Fruit fly (Drosophila melanogaster) whole organism: ENCODE data around the gene CG11529.

Source experiments
- CG8478 ChIP-seq: fragments of >200 bp; optimal IDR thresholded peaks from 2 replicates; lab custom pipeline; 2018; ENCODE audit warnings: inconsistent platforms
- Dll ChIP-seq: fragments of >200 bp; optimal IDR thresholded peaks from 2 replicates; lab custom pipeline; 2017
- EcR ChIP-seq, 2 experiments: fragments of >200 bp; optimal IDR thresholded peaks; 2 replicates each; lab custom pipeline; 2017; ENCODE audit warnings: missing biosample characterization in 2 of 2, missing genetic modification characterization in 2 of 2, missing genetic modification reagents in 2 of 2
- pan ChIP-seq: fragments of >200 bp; optimal IDR thresholded peaks from 2 replicates; lab custom pipeline; 2017
- psq ChIP-seq: fragments of >200 bp; optimal IDR thresholded peaks from 2 replicates; lab custom pipeline; 2017
- usp ChIP-seq: fragments of >200 bp; optimal IDR thresholded peaks from 2 replicates; lab custom pipeline; 2017; ENCODE audit warnings: missing biosample characterization, missing genetic modification characterization, mixed read lengths

CG11529 gene

DNA sequence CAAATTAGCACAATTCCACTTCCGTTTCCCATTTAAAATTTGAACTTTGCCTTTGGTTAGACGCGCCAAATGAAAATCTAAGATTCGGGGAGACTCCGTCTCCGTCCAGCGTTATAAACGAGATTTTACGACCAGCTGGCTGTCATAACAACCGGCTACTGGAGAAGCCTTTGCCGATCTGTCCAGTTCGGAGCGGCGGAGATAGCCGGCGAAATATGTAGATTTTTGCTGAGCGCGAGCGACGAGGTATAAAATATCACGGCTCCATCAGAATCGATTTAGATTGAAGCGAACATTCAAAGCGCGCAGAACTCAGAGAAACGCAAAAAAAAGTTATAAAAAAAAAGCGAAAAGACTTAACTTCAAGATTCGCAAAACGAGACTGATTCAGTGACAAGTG, at the start of gene CG11529:
CG11529 (plus strand) TSS at position 301 of the 400 bp plus-strand sequence.
- TF ChIP-seq pan (lab: Kevin White, UChicago) (no peak), CG8478 (no peak), psq (lab: Kevin White, UChicago) (no peak), usp (GFP tag; lab: Kevin White, UChicago) (no peak), EcR (GFP tag; optimal IDR thresholded peaks at IDR 0.05; lab: Kevin White, UChicago) (no peak), Dll (lab: Kevin White, UChicago) (no peak)

dm6 chr3L:12149024-12149423, 48.6 kb upstream of the CG11529 start, which contains the start of gene CG32099:
TSS of gene CG32099 (plus strand) at chr3L:12149273.
- TF ChIP-seq pan (lab: Kevin White, UChicago) (no peak), EcR (GFP tag; optimal IDR thresholded peaks at IDR 0.05; lab: Kevin White, UChicago) (no peak)

dm6 chr3L:12162156-12162682, 35.4 kb upstream of the CG11529 start:
- no peak for TF ChIP-seq CG8478
- no peak for TF ChIP-seq psq (lab: Kevin White, UChicago)
- TF ChIP-seq Dll (lab: Kevin White, UChicago), result no peak
- no peak for TF ChIP-seq pan (lab: Kevin White, UChicago)
- no peak for TF ChIP-seq usp (GFP tag; lab: Kevin White, UChicago)
- TF ChIP-seq EcR (GFP tag; optimal IDR thresholded peaks at IDR 0.05; lab: Kevin White, UChicago), result no peak

DNA sequence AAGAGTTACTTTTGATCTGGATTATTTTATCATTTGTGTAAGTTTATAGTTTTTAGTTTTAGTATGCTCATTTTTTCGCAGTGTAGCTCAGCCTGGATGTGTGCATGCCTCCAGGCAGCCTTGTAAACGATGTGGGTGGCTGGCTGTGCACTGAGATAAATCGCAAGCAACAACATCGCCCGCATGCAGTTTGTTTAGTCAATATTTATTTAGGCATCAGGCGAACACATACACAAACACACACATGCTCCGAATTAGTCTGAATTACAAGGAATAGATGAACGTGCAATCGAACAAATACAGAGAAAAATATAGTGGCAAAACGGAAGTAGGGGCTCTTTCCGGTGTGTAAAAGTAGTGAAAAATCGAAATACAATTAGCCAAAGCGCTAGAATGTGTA, 34.5 kb upstream of the CG11529 start:
- no peak for TF ChIP-seq EcR (GFP tag; optimal IDR thresholded peaks at IDR 0.05; lab: Kevin White, UChicago)
- TF ChIP-seq CG8478, result no peak
- TF ChIP-seq psq (lab: Kevin White, UChicago), result no peak
- no peak for TF ChIP-seq usp (GFP tag; lab: Kevin White, UChicago)
- TF ChIP-seq Dll (lab: Kevin White, UChicago), result no peak

dm6 chr3L:12163693-12164092, 33.9 kb upstream of the CG11529 start, which contains the start of gene CG9760:
TSS of gene CG9760 (minus strand) at chr3L:12163735.
- TF ChIP-seq pan (lab: Kevin White, UChicago) (no peak), Dll (lab: Kevin White, UChicago) (peak; percentile 31)

- TF ChIP-seq CG8478 (no peak), psq (lab: Kevin White, UChicago) (no peak), EcR (GFP tag; optimal IDR thresholded peaks at IDR 0.05; lab: Kevin White, UChicago) (no peak), Dll (lab: Kevin White, UChicago) (no peak), pan (lab: Kevin White, UChicago) (no peak), usp (GFP tag; lab: Kevin White, UChicago) (no peak)
These were observed 22.2 kb upstream of the CG11529 start, which contains the start of gene Rh7 for dm6 chr3L:12175382-12175781. TSS of gene Rh7 (minus strand) at chr3L:12175482.

DNA sequence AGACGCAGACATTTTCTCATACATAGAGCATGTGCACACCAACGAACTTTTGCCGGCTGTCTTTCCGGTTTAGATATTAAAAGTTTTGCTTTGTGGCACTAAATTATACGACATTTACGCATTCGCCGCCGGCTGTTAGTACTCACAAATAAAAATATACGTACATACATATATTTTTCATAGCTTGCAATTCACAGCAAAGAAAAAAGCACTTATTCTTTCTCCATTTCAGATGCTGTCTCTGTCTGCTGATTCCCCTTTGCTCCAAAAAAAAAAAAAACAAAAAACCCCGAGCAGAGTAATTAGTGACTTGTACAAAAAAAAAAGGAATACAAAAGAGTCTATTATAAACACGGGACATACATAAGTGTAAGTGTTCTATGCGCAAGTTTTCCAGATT, 20.3 kb upstream of the CG11529 start, which contains the start of gene CAH2:
CAH2 (plus strand) TSS at position 301 of the 400 bp plus-strand sequence.
- TF ChIP-seq CG8478 (no peak), psq (lab: Kevin White, UChicago) (no peak), usp (GFP tag; lab: Kevin White, UChicago) (no peak), EcR (GFP tag; optimal IDR thresholded peaks at IDR 0.05; lab: Kevin White, UChicago) (no peak), Dll (lab: Kevin White, UChicago) (no peak), pan (lab: Kevin White, UChicago) (no peak)

DNA sequence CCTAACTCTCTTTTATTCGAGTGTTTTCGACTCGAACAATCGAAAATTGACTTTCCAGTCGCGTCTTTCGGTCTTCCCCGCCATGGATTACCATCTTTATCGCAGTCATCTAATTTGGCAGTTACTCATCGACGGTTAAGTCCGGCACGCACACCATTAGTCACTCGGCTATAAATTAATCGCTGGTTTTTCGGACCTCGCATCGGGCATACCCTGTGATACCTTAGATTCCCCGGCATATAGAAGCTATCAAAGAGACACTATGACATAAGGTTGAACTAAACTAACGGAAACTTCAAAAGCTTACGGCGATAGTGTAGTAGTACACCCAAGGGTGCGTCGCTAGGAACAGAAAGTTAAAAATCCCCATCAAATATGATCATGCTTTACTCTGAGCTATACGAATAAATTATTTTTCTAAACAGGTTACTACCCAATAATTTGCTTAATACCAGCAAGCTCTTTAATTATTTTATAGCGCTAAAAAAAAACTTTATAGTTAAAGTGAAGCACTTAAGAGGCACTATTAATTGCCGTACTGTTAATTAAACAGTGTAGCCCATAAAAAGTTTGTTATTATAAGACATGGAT, 18.6 kb upstream of the CG11529 start:
- TF ChIP-seq EcR (GFP tag; optimal IDR thresholded peaks at IDR 0.05; lab: Kevin White, UChicago), result no peak
- no peak for TF ChIP-seq psq (lab: Kevin White, UChicago)
- no peak for TF ChIP-seq usp (GFP tag; lab: Kevin White, UChicago)
- no peak for TF ChIP-seq pan (lab: Kevin White, UChicago)
- no peak for TF ChIP-seq Dll (lab: Kevin White, UChicago)
- TF ChIP-seq CG8478, result no peak

DNA sequence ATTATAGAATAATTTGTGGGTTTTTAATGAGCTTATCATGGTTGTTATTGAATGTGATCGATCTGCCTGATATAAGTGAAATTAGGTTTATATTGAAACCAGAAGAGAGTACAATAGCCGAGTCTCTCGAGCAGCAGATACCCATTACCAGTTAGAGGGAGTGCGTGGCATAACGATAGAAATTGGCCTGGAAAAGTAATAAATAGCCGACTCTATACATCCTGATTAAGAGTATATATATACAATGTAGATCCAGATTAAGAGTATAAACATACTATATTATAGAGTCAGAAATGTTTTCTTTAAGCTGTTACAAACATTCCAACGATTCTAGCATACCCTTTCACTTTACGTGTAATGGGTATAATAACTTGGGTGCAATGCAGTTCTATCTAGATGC, 13.6 kb upstream of the CG11529 start:
- TF ChIP-seq Dll (lab: Kevin White, UChicago), result no peak
- no peak for TF ChIP-seq EcR (GFP tag; optimal IDR thresholded peaks at IDR 0.05; lab: Kevin White, UChicago)
- TF ChIP-seq pan (lab: Kevin White, UChicago), result no peak
- TF ChIP-seq usp (GFP tag; lab: Kevin White, UChicago), result no peak
- no peak for TF ChIP-seq CG8478
- no peak for TF ChIP-seq psq (lab: Kevin White, UChicago)

dm6 chr3L:12184564-12185034, 13.0 kb upstream of the CG11529 start, which contains the start of gene Miox:
TSS of gene Miox (plus strand) at chr3L:12184984.
- TF ChIP-seq psq (lab: Kevin White, UChicago), result no peak
- TF ChIP-seq pan (lab: Kevin White, UChicago), result no peak
- TF ChIP-seq Dll (lab: Kevin White, UChicago), result no peak
- TF ChIP-seq usp (GFP tag; lab: Kevin White, UChicago), result no peak
- TF ChIP-seq EcR (GFP tag; optimal IDR thresholded peaks at IDR 0.05; lab: Kevin White, UChicago), result no peak
- no peak for TF ChIP-seq CG8478

- no peak for TF ChIP-seq pan (lab: Kevin White, UChicago)
- no peak for TF ChIP-seq Dll (lab: Kevin White, UChicago)
- TF ChIP-seq CG8478, result no peak
- no peak for TF ChIP-seq usp (GFP tag; lab: Kevin White, UChicago)
- no peak for TF ChIP-seq psq (lab: Kevin White, UChicago)
- no peak for TF ChIP-seq EcR (GFP tag; optimal IDR thresholded peaks at IDR 0.05; lab: Kevin White, UChicago)
These were observed 12.3 kb upstream of the CG11529 start for dm6 chr3L:12185336-12185735.

DNA sequence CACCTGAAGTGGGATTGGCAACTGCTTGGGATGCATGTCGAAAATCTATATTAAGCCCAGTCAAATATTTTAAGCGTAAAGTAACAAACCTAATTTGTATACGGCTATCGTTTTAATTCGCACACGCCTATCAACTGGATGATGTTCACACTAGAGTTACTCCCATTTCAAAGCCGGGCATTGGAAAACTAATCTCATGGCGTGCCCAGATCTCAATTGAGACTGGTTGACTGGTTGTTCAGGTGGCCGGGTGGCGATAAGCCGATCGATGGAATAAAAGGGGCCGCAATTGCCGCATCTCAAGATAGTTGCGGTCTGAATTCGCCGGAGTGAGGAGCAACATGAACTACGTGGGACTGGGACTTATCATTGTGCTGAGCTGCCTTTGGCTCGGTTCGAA, 9.1 kb upstream of the CG11529 start, which contains the start of gene Est-6:
Est-6 (plus strand) TSS at position 301 of the 400 bp plus-strand sequence.
- TF ChIP-seq pan (lab: Kevin White, UChicago) (no peak), CG8478 (no peak), psq (lab: Kevin White, UChicago) (no peak), usp (GFP tag; lab: Kevin White, UChicago) (no peak), EcR (GFP tag; optimal IDR thresholded peaks at IDR 0.05; lab: Kevin White, UChicago) (no peak), Dll (lab: Kevin White, UChicago) (no peak)
